Worm (Caenorhabditis elegans) whole organism, L1 larva: ENCODE measurements around the gene prx-19.
A peak's percentile ranks its signal among the peaks of the same experiment; 100 is the strongest.

ENCODE experiments used
- fos-1 ChIP-seq: fragments of 150-350 bp; optimal IDR thresholded peaks from 2 replicates; lab custom pipeline; 2014; ENCODE audit warnings: missing biosample characterization, missing genetic modification characterization
- lin-35 ChIP-seq, 2 experiments: fragments of 150-350 bp; optimal IDR thresholded peaks; 2 replicates each; lab custom pipeline; 2014; ENCODE audit warnings: missing biosample characterization in 2 of 2, missing genetic modification characterization in 2 of 2, missing genetic modification reagents in 2 of 2
- lin-39 ChIP-seq: fragments of 150-350 bp; optimal IDR thresholded peaks from 2 replicates; lab custom pipeline; 2014; ENCODE audit warnings: missing biosample characterization, missing genetic modification reagents, missing genetic modification characterization
- lsy-2 ChIP-seq, 2 experiments: fragments of 150-350 bp; optimal IDR thresholded peaks; 2 replicates each; lab custom pipeline; 2014; ENCODE audit warnings: missing biosample characterization in 2 of 2, missing genetic modification characterization in 2 of 2
- nhr-12 ChIP-seq: sonication (generic microtip); optimal IDR thresholded peaks from 2 replicates; lab custom pipeline; 2017; ENCODE audit warnings: missing biosample characterization, missing genetic modification characterization
- pag-3 ChIP-seq: sonication (generic microtip); optimal IDR thresholded peaks from 2 replicates; lab custom pipeline; 2017; ENCODE audit warnings: missing genetic modification characterization, mild to moderate bottlenecking, missing compliant biosample characterization, antibody characterized with exemption, borderline replicate concordance; ENCODE audit not compliant: insufficient read depth
- snpc-4 ChIP-seq: fragments of 150-350 bp; optimal IDR thresholded peaks from 2 replicates; lab custom pipeline; 2014; ENCODE audit warnings: missing biosample characterization, missing genetic modification characterization
- sup-37 ChIP-seq: fragments of 200-800 bp; sonication (Bioruptor generic); optimal IDR thresholded peaks from 2 replicates; lab custom pipeline; 2018; ENCODE audit warnings: mild to moderate bottlenecking, missing genetic modification characterization, missing compliant biosample characterization
- unc-62 ChIP-seq: fragments of 150-350 bp; optimal IDR thresholded peaks from 2 replicates; lab custom pipeline; 2014; ENCODE audit warnings: missing biosample characterization, missing genetic modification reagents, missing genetic modification characterization

DNA sequence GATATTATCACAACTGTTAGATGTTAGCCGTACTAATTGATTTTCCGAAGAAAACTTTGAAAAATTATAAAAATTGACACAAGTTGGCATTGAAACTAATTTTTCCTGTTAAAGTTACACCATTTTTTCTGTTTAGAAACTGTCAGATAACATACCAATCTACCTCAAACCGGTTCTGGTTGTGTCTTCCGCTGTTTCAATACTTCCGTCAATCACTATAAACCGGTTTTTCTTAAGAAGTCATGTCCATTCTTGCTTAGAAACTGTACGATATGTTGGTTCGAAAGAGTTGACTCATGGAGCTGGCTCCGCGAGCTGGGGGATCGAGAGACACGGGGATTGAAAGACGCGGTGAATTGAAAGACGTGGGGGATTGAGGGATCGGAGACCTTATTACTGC lies 38.9 kb downstream of the prx-19 start:
- TF ChIP-seq lin-39 (no peak), nhr-12 (tag; lab: Kevin White, UChicago) (no peak), lsy-2 (tag; optimal IDR thresholded peaks at IDR 0.05; lab: Kevin White, UChicago) (peak in 1 of 2 experiments; percentile 12), pag-3 (tag; lab: Kevin White, UChicago) (no peak), fos-1 (tag; lab: Kevin White, UChicago) (no peak), snpc-4 (no peak), unc-62 (no peak), lin-35 (GFP tag; optimal IDR thresholded peaks at IDR 0.05; lab: Kevin White, UChicago) (no peak), sup-37 (no peak)
